Fruit fly (Drosophila melanogaster): ENCODE data around the gene Nrg.

Nrg gene

DNA sequence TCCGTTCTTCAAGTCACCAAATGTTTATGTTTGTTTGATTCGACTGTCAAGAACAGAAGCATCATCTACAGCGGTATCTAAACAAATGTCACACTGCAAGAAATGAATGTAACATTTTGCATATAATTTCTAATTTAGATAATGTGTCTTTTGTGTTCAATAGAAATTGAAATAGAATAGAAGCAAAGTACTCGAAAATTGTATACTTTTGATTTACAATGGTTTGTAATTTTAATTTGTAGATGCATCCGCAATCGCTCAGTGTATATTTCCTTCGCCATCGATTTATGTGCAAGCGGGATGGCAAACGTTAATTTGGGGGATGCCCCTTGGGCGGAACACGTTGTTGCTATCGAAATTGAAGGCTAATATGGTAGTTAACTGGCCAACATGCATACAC, 21.0 kb downstream of the Nrg start (continued):
- TF ChIP-seq ATbp (GFP tag; optimal IDR thresholded peaks at IDR 0.05) (peak; percentile 57), CG11398 (GFP tag; optimal IDR thresholded peaks at IDR 0.05) (peak; percentile 20), CG34422 (GFP tag; IDR thresholded peaks at IDR 0.05) (peak; percentile 73; the same call in 2 of the 3 replicates), ERR (GFP tag; optimal IDR thresholded peaks at IDR 0.05) (peak; percentile 41), unc-4 (GFP tag; IDR thresholded peaks at IDR 0.05; ENCODE audit: partially characterized antibody) (no peak), zfh2 (GFP tag; optimal IDR thresholded peaks at IDR 0.05) (no peak), crc (GFP tag; optimal IDR thresholded peaks at IDR 0.05) (peak; percentile 48), CG17385 (GFP tag; optimal IDR thresholded peaks at IDR 0.05) (peak; percentile 61), CG3281 (GFP tag; optimal IDR thresholded peaks at IDR 0.05) (peak; percentile 53), shn (GFP tag; optimal IDR thresholded peaks at IDR 0.05) (no peak), ken (GFP tag; IDR thresholded peaks at IDR 0.05) (peak; percentile 59; the same call in 2 of the 3 replicates), CG14014 (GFP tag; IDR thresholded peaks at IDR 0.05) (peak; percentile 42; the same call in 1 of the 2 replicates), gt (GFP tag; IDR thresholded peaks at IDR 0.05) (no peak), CG5953 (GFP tag; IDR thresholded peaks at IDR 0.05) (0 out of 2 replicates have a peak, but pooled peaks have one; percentile 34), H15 (GFP tag; IDR thresholded peaks at IDR 0.05) (peak; percentile 72), B-H1 (GFP tag; IDR thresholded peaks at IDR 0.05) (peak; percentile 22; the same call in 1 of the 3 replicates), her (GFP tag; optimal IDR thresholded peaks at IDR 0.05) (peak; percentile 35), sug (tag; optimal IDR thresholded peaks at IDR 0.05) (no peak), CG2199 (GFP tag; IDR thresholded peaks at IDR 0.05) (no peak), CG14710 (tag; optimal IDR thresholded peaks at IDR 0.05) (peak; percentile 48), CG4820 (GFP tag; optimal IDR thresholded peaks at IDR 0.05) (peak; percentile 63), CG6854 (GFP tag; optimal IDR thresholded peaks at IDR 0.05) (no peak), Lhr (GFP tag; optimal IDR thresholded peaks at IDR 0.05) (no peak), peb (GFP tag; IDR thresholded peaks at IDR 0.05) (no peak), CG7271 (tag; optimal IDR thresholded peaks at IDR 0.05) (no peak), CG10321 (GFP tag; IDR thresholded peaks at IDR 0.05) (no peak), Fer2 (tag; optimal IDR thresholded peaks at IDR 0.05) (no peak), ranshi (GFP tag; IDR thresholded peaks at IDR 0.05) (peak; percentile 62), sna (GFP tag; IDR thresholded peaks at IDR 0.05; ENCODE audit: partially characterized antibody) (no peak), usp (GFP tag; optimal IDR thresholded peaks at IDR 0.05) (no peak), CG2712 (tag; optimal IDR thresholded peaks at IDR 0.05) (peak; percentile 75), croc (GFP tag; conservative IDR thresholded peaks at IDR 0.05) (no peak; the same call in 2 of the 3 replicates), pnt (GFP tag; optimal IDR thresholded peaks at IDR 0.05) (peak; percentile 49), nerfin-2 (GFP tag; IDR thresholded peaks at IDR 0.05; ENCODE audit: partially characterized antibody) (no peak), onecut (GFP tag; IDR thresholded peaks at IDR 0.05) (peak; percentile 95), pan (optimal IDR thresholded peaks at IDR 0.05) (no peak), pan (GFP tag; optimal IDR thresholded peaks at IDR 0.05 in 1 of 2, IDR thresholded peaks at IDR 0.05 in 1 of 2) (peak in 1 of 2 experiments; percentile 73), crp (GFP tag; optimal IDR thresholded peaks at IDR 0.05) (no peak), CG11247 (GFP tag; IDR thresholded peaks at IDR 0.05) (peak; percentile 45; the same call in 1 of the 2 replicates), jigr1 (GFP tag; IDR thresholded peaks at IDR 0.05) (no peak), tna (GFP tag; IDR thresholded peaks at IDR 0.05; ENCODE audit: partially characterized antibody) (no peak), E2f1 (GFP tag; IDR thresholded peaks at IDR 0.05) (peak; percentile 65), CG7786 (GFP tag; optimal IDR thresholded peaks at IDR 0.05) (peak; percentile 9), sr (GFP tag; IDR thresholded peaks at IDR 0.05) (no peak), gfzf (GFP tag; optimal IDR thresholded peaks at IDR 0.05) (no peak), CG7987 (GFP tag; optimal IDR thresholded peaks at IDR 0.05) (peak; percentile 8), pzg (GFP tag; optimal IDR thresholded peaks at IDR 0.05) (no peak), dysf (GFP tag; IDR thresholded peaks at IDR 0.05) (peak; percentile 69; the same call in 2 of the 3 replicates), CG5245 (GFP tag; optimal IDR thresholded peaks at IDR 0.05) (peak; percentile 59), ase (GFP tag; IDR thresholded peaks at IDR 0.05) (0 out of 3 replicates have a peak, but pooled peaks have one; percentile 38), CG3838 (GFP tag; optimal IDR thresholded peaks at IDR 0.05) (no peak), ind (GFP tag; optimal IDR thresholded peaks at IDR 0.05) (peak; percentile 58)
